Fruit fly (Drosophila melanogaster) whole organism, adult: Measurements from ENCODE around the gene Act87E.

Source experiments
- CG11617 ChIP-seq: fragments of 200-800 bp; sonication (Bioruptor generic); optimal IDR thresholded peaks from 2 replicates; lab custom pipeline; 2017; ENCODE audit warnings: mild to moderate bottlenecking, missing biosample characterization, missing genetic modification reagents, missing genetic modification characterization
- CG12768 ChIP-seq: fragments of 200-800 bp; sonication (Bioruptor generic); optimal IDR thresholded peaks from 2 replicates; lab custom pipeline; 2017; ENCODE audit warnings: missing biosample characterization, missing genetic modification characterization, mild to moderate bottlenecking, moderate library complexity, missing genetic modification reagents
- CG14711 ChIP-seq: fragments of 200-800 bp; sonication (Bioruptor generic); optimal IDR thresholded peaks from 2 replicates; lab custom pipeline; 2018; ENCODE audit warnings: missing biosample characterization, mild to moderate bottlenecking, missing genetic modification characterization, moderate library complexity
- CG1620 ChIP-seq: fragments of 200-800 bp; sonication (Bioruptor generic); optimal IDR thresholded peaks from 2 replicates; lab custom pipeline; 2016; ENCODE audit warnings: missing biosample characterization, missing genetic modification characterization
- CG33017 ChIP-seq: fragments of 200-800 bp; sonication (Bioruptor generic); optimal IDR thresholded peaks from 2 replicates; lab custom pipeline; 2018; ENCODE audit warnings: missing biosample characterization, mild to moderate bottlenecking, missing genetic modification characterization, moderate library complexity
- CG7045 ChIP-seq: fragments of 200-800 bp; sonication (Bioruptor generic); optimal IDR thresholded peaks from 2 replicates; lab custom pipeline; 2017; ENCODE audit warnings: missing biosample characterization, mild to moderate bottlenecking, missing genetic modification characterization
- Mnt ChIP-seq: fragments of 200-800 bp; sonication (Bioruptor generic); optimal IDR thresholded peaks from 2 replicates; lab custom pipeline; 2016; ENCODE audit warnings: missing biosample characterization, mild to moderate bottlenecking, missing genetic modification characterization
- cic ChIP-seq: fragments of 200-800 bp; sonication (Bioruptor generic); optimal IDR thresholded peaks from 2 replicates; lab custom pipeline; 2017; ENCODE audit warnings: missing biosample characterization, mild to moderate bottlenecking, missing genetic modification characterization, moderate library complexity
- cnc ChIP-seq, 2 experiments: fragments of >200 bp; optimal IDR thresholded peaks; 2 replicates each; lab custom pipeline; 2017
- kay ChIP-seq: fragments of 200-800 bp; sonication (Bioruptor generic); peaks from one replicate; lab custom pipeline; 2016; ENCODE audit warnings: missing biosample characterization, missing genetic modification characterization, borderline replicate concordance
- ovo ChIP-seq: fragments of 200-800 bp; sonication (Bioruptor generic); optimal IDR thresholded peaks from 2 replicates; lab custom pipeline; 2016; ENCODE audit warnings: missing biosample characterization, missing genetic modification characterization
- pad ChIP-seq: fragments of 200-800 bp; sonication (Bioruptor generic); optimal IDR thresholded peaks from 3 replicates; lab custom pipeline; 2017; ENCODE audit warnings: missing biosample characterization, missing genetic modification characterization, mild to moderate bottlenecking, moderate library complexity, missing genetic modification reagents

- TF ChIP-seq CG12768 (no peak), pad (no peak), ovo (GFP tag; lab: Kevin White, UChicago) (no peak), CG1620 (GFP tag; lab: Kevin White, UChicago) (no peak), Mnt (GFP tag; lab: Kevin White, UChicago) (no peak), cnc (optimal IDR thresholded peaks at IDR 0.05; lab: Kevin White, UChicago) (no peak), CG33017 (tag; lab: Kevin White, UChicago) (no peak), CG14711 (tag; lab: Kevin White, UChicago) (no peak), CG11617 (no peak), kay (GFP tag; lab: Kevin White, UChicago) (no peak), CG7045 (no peak), cic (GFP tag; lab: Kevin White, UChicago) (no peak)
Observed at dm6 chr3R:13441703-13442102, 15.9 kb downstream of the Act87E start.
